Worm (Caenorhabditis elegans): ENCODE measurements around the gene dhs-11.

The dhs-11 gene

DNA sequence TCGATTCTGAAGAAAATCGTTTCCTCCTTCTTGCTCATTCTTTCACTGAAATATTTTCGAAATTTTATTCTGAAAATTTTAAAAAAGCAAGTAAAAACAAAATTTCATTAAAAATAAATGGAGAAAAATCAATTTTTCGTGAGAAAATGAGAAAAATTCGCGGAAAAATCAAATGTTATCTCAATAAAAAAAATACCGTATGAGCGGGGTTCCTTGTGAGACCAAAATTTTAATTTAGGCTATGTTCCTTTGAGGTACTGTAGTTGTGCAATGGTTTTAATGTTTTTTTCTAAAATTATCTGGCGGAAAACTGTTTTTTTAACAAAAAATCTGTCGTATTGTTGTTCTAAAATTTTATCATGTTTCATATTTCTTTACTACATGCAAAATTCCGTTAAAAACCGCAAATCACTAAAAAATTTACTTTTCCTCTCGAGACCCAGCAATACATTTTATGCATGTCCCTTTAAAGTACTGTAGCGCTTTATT is 42.5 kb downstream of the dhs-11 start, which contains the start of gene epg-6:
Gene epg-6, minus strand, starts transcription at position 51 of the 489 bp plus-strand sequence.
- TF ChIP-seq fos-1 (tag; optimal IDR thresholded peaks at IDR 0.05): no peak
- TF ChIP-seq egl-27 (tag; optimal IDR thresholded peaks at IDR 0.05): no peak
- no peak for TF ChIP-seq ces-1 (GFP tag; optimal IDR thresholded peaks at IDR 0.05)
- TF ChIP-seq nhr-6 (tag; optimal IDR thresholded peaks at IDR 0.05): no peak
- no peak for TF ChIP-seq zfp-2 (tag; optimal IDR thresholded peaks at IDR 0.05)
- TF ChIP-seq pqm-1 (tag; optimal IDR thresholded peaks at IDR 0.05): no peak
- no peak for TF ChIP-seq nhr-42 (GFP tag; IDR thresholded peaks at IDR 0.05)
- no peak for TF ChIP-seq fkh-10 (GFP tag; optimal IDR thresholded peaks at IDR 0.05)
- peak; percentile 67 for TF ChIP-seq F49E8.2 (tag; optimal IDR thresholded peaks at IDR 0.05; ENCODE audit: borderline replicate concordance)
- no peak for TF ChIP-seq dpl-1 (GFP tag; optimal IDR thresholded peaks at IDR 0.05)
- TF ChIP-seq egl-43 (GFP tag; IDR thresholded peaks at IDR 0.05): no peak
- TF ChIP-seq ctbp-1 (GFP tag; IDR thresholded peaks at IDR 0.05): no peak
- no peak for TF ChIP-seq Y5F2A.4 (GFP tag; optimal IDR thresholded peaks at IDR 0.05)
- TF ChIP-seq F44E2.7 (GFP tag; IDR thresholded peaks at IDR 0.05): no peak
- TF ChIP-seq Y48G9A.11 (GFP tag; IDR thresholded peaks at IDR 0.05): no peak
- no peak for TF ChIP-seq ZK337.2 (GFP tag; IDR thresholded peaks at IDR 0.05)
- no peak for TF ChIP-seq F37D6.2 (tag; optimal IDR thresholded peaks at IDR 0.05)
- no peak for TF ChIP-seq Y105C5A.15 (GFP tag; IDR thresholded peaks at IDR 0.05)
- TF ChIP-seq lsy-2 (tag; optimal IDR thresholded peaks at IDR 0.05): peak in 1 of 2 experiments; percentile 28
- no peak for TF ChIP-seq snpc-1.2 (GFP tag; IDR thresholded peaks at IDR 0.05)
- peak; percentile 68 for TF ChIP-seq unc-130 (GFP tag; optimal IDR thresholded peaks at IDR 0.05)
- TF ChIP-seq R02D3.7 (tag; optimal IDR thresholded peaks at IDR 0.05): no peak

DNA sequence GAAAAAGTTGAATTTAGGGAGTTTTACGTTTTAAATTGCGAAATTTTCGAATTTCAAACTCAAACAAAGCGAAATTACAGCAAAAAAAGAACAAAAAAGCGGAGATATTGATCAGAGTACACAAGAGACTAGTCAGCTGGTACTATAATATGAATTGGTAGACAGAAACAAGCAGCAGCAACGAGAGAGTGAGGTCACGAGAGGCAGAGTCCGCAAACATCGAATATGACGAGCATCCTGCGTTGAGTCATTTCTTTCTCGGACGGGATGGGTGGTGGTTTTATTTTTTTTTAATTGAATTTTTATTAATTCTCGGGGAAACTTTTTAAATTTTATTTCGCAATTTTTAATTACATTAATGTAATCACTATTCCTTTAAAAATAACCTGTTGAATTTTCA is 43.0 kb downstream of the dhs-11 start:
- no peak for TF ChIP-seq ceh-32 (tag; optimal IDR thresholded peaks at IDR 0.05; ENCODE audit: poor library complexity)
- peak; percentile 54 for TF ChIP-seq rbr-2 (tag; optimal IDR thresholded peaks at IDR 0.05)
- no peak for TF ChIP-seq unc-39 (tag; optimal IDR thresholded peaks at IDR 0.05)
- TF ChIP-seq lin-13 (GFP tag; optimal IDR thresholded peaks at IDR 0.05): peak; percentile 66
- no peak for TF ChIP-seq spr-1 (tag; optimal IDR thresholded peaks at IDR 0.05)
- no peak for TF ChIP-seq set-16 (GFP tag; IDR thresholded peaks at IDR 0.05)
- 0 out of 2 replicates have a peak, but pooled peaks have one; percentile 52 for TF ChIP-seq pha-4 (GFP tag; IDR thresholded peaks at IDR 0.05)
- TF ChIP-seq pha-4 (tag; optimal IDR thresholded peaks at IDR 0.05): peak; percentile 96
- TF ChIP-seq dpl-1 (GFP tag; optimal IDR thresholded peaks at IDR 0.05): peak; percentile 70
- peak; percentile 74 for TF ChIP-seq hmg-1.1 (GFP tag; IDR thresholded peaks at IDR 0.05)
- TF ChIP-seq snpc-4 (tag; optimal IDR thresholded peaks at IDR 0.05): no peak
- TF ChIP-seq lsy-2 (tag; optimal IDR thresholded peaks at IDR 0.05): peak in 1 of 2 experiments; percentile 81
- TF ChIP-seq vab-7 (GFP tag; IDR thresholded peaks at IDR 0.05): no peak
- TF ChIP-seq mes-2 (tag; optimal IDR thresholded peaks at IDR 0.05; ENCODE audit: poor library complexity, severe bottlenecking): peak; percentile 78
- no peak for TF ChIP-seq php-3 (GFP tag; IDR thresholded peaks at IDR 0.05)
- TF ChIP-seq hif-1 (tag; optimal IDR thresholded peaks at IDR 0.05): peak in 1 of 2 experiments; percentile 44
- TF ChIP-seq Y105C5A.15 (GFP tag; IDR thresholded peaks at IDR 0.05): no peak
- TF ChIP-seq ZK546.5 (tag; optimal IDR thresholded peaks at IDR 0.05): no peak
- TF ChIP-seq mxl-2 (GFP tag; conservative IDR thresholded peaks at IDR 0.05): no peak
- no peak for TF ChIP-seq ceh-44 (GFP tag; IDR thresholded peaks at IDR 0.05)
- TF ChIP-seq dve-1 (tag; optimal IDR thresholded peaks at IDR 0.05; ENCODE audit: insufficient read depth): peak; percentile 80
- peak; percentile 31 for TF ChIP-seq duxl-1 (tag; optimal IDR thresholded peaks at IDR 0.05; ENCODE audit: poor library complexity)
- TF ChIP-seq ceh-82 (tag; optimal IDR thresholded peaks at IDR 0.05): no peak
- peak; percentile 94 for TF ChIP-seq aha-1 (tag)
- TF ChIP-seq lin-15B (tag; optimal IDR thresholded peaks at IDR 0.05): no peak
- peak; percentile 14 for TF ChIP-seq nhr-77 (tag; optimal IDR thresholded peaks at IDR 0.05)
- no peak for TF ChIP-seq gei-8 (GFP tag; optimal IDR thresholded peaks at IDR 0.05)
- TF ChIP-seq dmd-6 (GFP tag; IDR thresholded peaks at IDR 0.05): peak; percentile 52; the same call in 1 of the 2 replicates
- TF ChIP-seq arid-1 (GFP tag; conservative IDR thresholded peaks at IDR 0.05): peak; percentile 55; the same call in 1 of the 2 replicates
- TF ChIP-seq nhr-6 (tag; optimal IDR thresholded peaks at IDR 0.05): peak; percentile 84
- TF ChIP-seq nhr-28 (tag; optimal IDR thresholded peaks at IDR 0.05): peak; percentile 80
- peak; percentile 94 for TF ChIP-seq hlh-11 (tag; optimal IDR thresholded peaks at IDR 0.05)
